Fruit fly (Drosophila melanogaster) whole organism, embryonic: ENCODE data around the gene PIG-S.

Experiments
- Awh ChIP-seq: fragments of 200-800 bp; sonication (Bioruptor generic); IDR thresholded peaks from 2 replicates; pipeline ENCODE4, ENCODE4 v1.3.6; 2022; ENCODE audit warnings: missing biosample characterization, missing genetic modification characterization
- Blimp-1 ChIP-seq: fragments of 200-800 bp; sonication (Bioruptor generic); optimal IDR thresholded peaks from 3 replicates; lab custom pipeline; 2018; ENCODE audit warnings: missing biosample characterization, missing genetic modification characterization, mild to moderate bottlenecking, moderate library complexity, missing genetic modification reagents
- CG10321 ChIP-seq: fragments of 200-800 bp; sonication (Bioruptor generic); IDR thresholded peaks from 2 replicates; pipeline ENCODE4 v1.3.6; 2022; ENCODE audit warnings: missing biosample characterization, missing genetic modification characterization
- CG10565 ChIP-seq: fragments of 200-800 bp; sonication (Bioruptor generic); optimal IDR thresholded peaks from 3 replicates; lab custom pipeline; 2016; ENCODE audit warnings: missing biosample characterization, mild to moderate bottlenecking, missing genetic modification characterization
- CG10654 ChIP-seq: fragments of 200-800 bp; sonication (Bioruptor generic); optimal IDR thresholded peaks from 2 replicates; lab custom pipeline; 2016; ENCODE audit warnings: missing biosample characterization, missing genetic modification characterization
- CG12236 ChIP-seq: fragments of 200-800 bp; sonication (Bioruptor generic); optimal IDR thresholded peaks from 2 replicates; lab custom pipeline; 2016; ENCODE audit warnings: missing biosample characterization, missing genetic modification characterization
- CG13287 ChIP-seq: fragments of 200-800 bp; sonication (Bioruptor generic); IDR thresholded peaks from 2 replicates; pipeline ENCODE4 v1.3.6; 2022; ENCODE audit warnings: missing biosample characterization, missing genetic modification characterization; ENCODE audit not compliant: partially characterized antibody
- CG15011 ChIP-seq: fragments of 200-800 bp; sonication (Bioruptor generic); optimal IDR thresholded peaks from 3 replicates; lab custom pipeline; 2018; ENCODE audit warnings: missing biosample characterization, mild to moderate bottlenecking, missing genetic modification characterization
- CG15479 ChIP-seq: fragments of 200-800 bp; sonication (Bioruptor generic); optimal IDR thresholded peaks from 3 replicates; lab custom pipeline; 2019; ENCODE audit warnings: missing biosample characterization, mild to moderate bottlenecking, missing genetic modification characterization, moderate library complexity
- CG16813 ChIP-seq: fragments of 200-800 bp; sonication (Bioruptor generic); IDR thresholded peaks from 3 replicates; pipeline ENCODE4 v1.3.6; 2022; ENCODE audit warnings: missing biosample characterization, missing genetic modification characterization; ENCODE audit not compliant: partially characterized antibody
- CG17568 ChIP-seq: fragments of 200-800 bp; sonication (Bioruptor generic); optimal IDR thresholded peaks from 2 replicates; lab custom pipeline; 2018; ENCODE audit warnings: missing biosample characterization, mild to moderate bottlenecking, missing genetic modification characterization, moderate library complexity
- CG2712 ChIP-seq: fragments of 200-800 bp; optimal IDR thresholded peaks from 3 replicates; lab custom pipeline; 2019; ENCODE audit warnings: missing biosample characterization, mild to moderate bottlenecking, missing genetic modification characterization, moderate library complexity
- CG34376 ChIP-seq: fragments of 200-800 bp; sonication (Bioruptor generic); optimal IDR thresholded peaks from 2 replicates; lab custom pipeline; 2018; ENCODE audit warnings: missing biosample characterization, mild to moderate bottlenecking, missing genetic modification characterization
- CG3838 ChIP-seq: fragments of 200-800 bp; sonication (Bioruptor generic); optimal IDR thresholded peaks from 3 replicates; lab custom pipeline; 2016; ENCODE audit warnings: missing biosample characterization, missing genetic modification characterization
- CG4360 ChIP-seq: fragments of 200-800 bp; sonication (Bioruptor generic); IDR thresholded peaks from 2 replicates; pipeline ENCODE4 v1.3.6; 2022; ENCODE audit warnings: missing biosample characterization, missing genetic modification characterization
- CG4424 ChIP-seq: fragments of 200-800 bp; sonication (Bioruptor generic); optimal IDR thresholded peaks from 3 replicates; lab custom pipeline; 2016; ENCODE audit warnings: missing biosample characterization, missing genetic modification characterization
- CG6654 ChIP-seq: fragments of 200-800 bp; sonication (Bioruptor generic); optimal IDR thresholded peaks from 2 replicates; lab custom pipeline; 2017; ENCODE audit warnings: missing biosample characterization, mild to moderate bottlenecking, missing genetic modification characterization
- CG6683 ChIP-seq: fragments of 200-800 bp; sonication (Bioruptor generic); optimal IDR thresholded peaks from 2 replicates; lab custom pipeline; 2017; ENCODE audit warnings: missing biosample characterization, mild to moderate bottlenecking, missing genetic modification characterization, missing genetic modification reagents
- CG9437 ChIP-seq: fragments of 200-800 bp; sonication (Bioruptor generic); optimal IDR thresholded peaks from 2 replicates; lab custom pipeline; 2018; ENCODE audit warnings: missing biosample characterization, mild to moderate bottlenecking, missing genetic modification characterization
- CG9876 ChIP-seq: fragments of 200-800 bp; sonication (Bioruptor generic); optimal IDR thresholded peaks from 2 replicates; lab custom pipeline; 2016; ENCODE audit warnings: missing biosample characterization, missing genetic modification characterization
- D19B ChIP-seq: fragments of 200-800 bp; sonication (Bioruptor generic); optimal IDR thresholded peaks from 2 replicates; lab custom pipeline; 2017; ENCODE audit warnings: missing biosample characterization, mild to moderate bottlenecking, missing genetic modification characterization
- Dek ChIP-seq: fragments of 200-800 bp; sonication (Bioruptor generic); optimal IDR thresholded peaks from 3 replicates; lab custom pipeline; 2019; ENCODE audit warnings: missing biosample characterization, mild to moderate bottlenecking, missing genetic modification characterization, moderate library complexity
- Fer2 ChIP-seq: fragments of 200-800 bp; sonication (Bioruptor generic); optimal IDR thresholded peaks from 2 replicates; lab custom pipeline; 2018; ENCODE audit warnings: missing biosample characterization, mild to moderate bottlenecking, missing genetic modification characterization, moderate library complexity
- HLH4C ChIP-seq: fragments of 200-800 bp; sonication (Bioruptor generic); IDR thresholded peaks from 3 replicates; pipeline ENCODE4 v1.3.6; 2022; ENCODE audit warnings: missing biosample characterization, missing genetic modification characterization; ENCODE audit not compliant: partially characterized antibody
- HmgZ ChIP-seq: fragments of 200-800 bp; sonication (Bioruptor generic); optimal IDR thresholded peaks from 2 replicates; lab custom pipeline; 2018; ENCODE audit warnings: missing biosample characterization, mild to moderate bottlenecking, missing genetic modification characterization
- Hmr ChIP-seq: fragments of 200-800 bp; sonication (Bioruptor generic); optimal IDR thresholded peaks from 3 replicates; lab custom pipeline; 2017; ENCODE audit warnings: mild to moderate bottlenecking, missing biosample characterization, missing genetic modification reagents, missing genetic modification characterization
- Hr51 ChIP-seq, 2 experiments: fragments of 200-800 bp; sonication (Bioruptor generic); optimal IDR thresholded peaks; 2 replicates in 1 of 2; 3 replicates in 1 of 2; lab custom pipeline; 2016 to 2018; ENCODE audit warnings: missing biosample characterization in 2 of 2, missing genetic modification characterization in 2 of 2, mild to moderate bottlenecking in 1 of 2, moderate library complexity in 1 of 2
- Poxn ChIP-seq: fragments of 200-800 bp; sonication (Bioruptor generic); IDR thresholded peaks from 2 replicates; pipeline ENCODE4 v1.3.6; 2022; ENCODE audit warnings: missing biosample characterization, missing genetic modification characterization
- Ptx1 ChIP-seq: fragments of 200-800 bp; sonication (Bioruptor generic); IDR thresholded peaks from 2 replicates; pipeline ENCODE4 v1.3.6; 2022; ENCODE audit warnings: missing biosample characterization, missing genetic modification characterization
- Sin3A ChIP-seq: fragments of >200 bp; optimal IDR thresholded peaks from 2 replicates; lab custom pipeline; 2018
- Six4 ChIP-seq: fragments of 200-800 bp; sonication (Bioruptor generic); optimal IDR thresholded peaks from 2 replicates; lab custom pipeline; 2016; ENCODE audit warnings: missing biosample characterization, missing genetic modification characterization
- YL-1 ChIP-seq: fragments of 200-800 bp; sonication (Bioruptor generic); optimal IDR thresholded peaks from 3 replicates; lab custom pipeline; 2017; ENCODE audit warnings: missing biosample characterization, mild to moderate bottlenecking, missing genetic modification characterization
- abd-A ChIP-seq: fragments of 200-800 bp; sonication (Bioruptor generic); optimal IDR thresholded peaks from 3 replicates; lab custom pipeline; 2019; ENCODE audit warnings: missing biosample characterization, mild to moderate bottlenecking, missing genetic modification characterization, moderate library complexity
- chinmo ChIP-seq: fragments of 200-800 bp; sonication (Bioruptor generic); IDR thresholded peaks from 4 replicates; pipeline ENCODE4 v1.3.6; 2022; ENCODE audit warnings: missing biosample characterization, missing genetic modification characterization; ENCODE audit not compliant: partially characterized antibody
- cwo ChIP-seq: fragments of 200-800 bp; sonication (Bioruptor generic); optimal IDR thresholded peaks from 3 replicates; lab custom pipeline; 2017; ENCODE audit warnings: missing biosample characterization, missing genetic modification characterization, mild to moderate bottlenecking, moderate library complexity, missing genetic modification reagents
- da ChIP-seq: fragments of 200-800 bp; sonication (Bioruptor generic); optimal IDR thresholded peaks from 2 replicates; lab custom pipeline; 2016; ENCODE audit warnings: missing biosample characterization, missing genetic modification characterization
- dati ChIP-seq: fragments of 200-800 bp; sonication (Bioruptor generic); IDR thresholded peaks from 2 replicates; pipeline ENCODE4 v1.3.6; 2022; ENCODE audit warnings: missing biosample characterization, missing genetic modification characterization
- eyg ChIP-seq: fragments of 200-800 bp; sonication (Bioruptor generic); optimal IDR thresholded peaks from 3 replicates; lab custom pipeline; 2016; ENCODE audit warnings: missing biosample characterization, missing genetic modification characterization
- insv ChIP-seq, 2 experiments: fragments of 200-800 bp; sonication (Bioruptor generic); optimal IDR thresholded peaks; 3 replicates each; lab custom pipeline; 2016 to 2018; ENCODE audit warnings: missing biosample characterization in 2 of 2, missing genetic modification characterization in 2 of 2
- kah ChIP-seq: fragments of 200-800 bp; sonication (Bioruptor generic); optimal IDR thresholded peaks from 2 replicates; lab custom pipeline; 2018; ENCODE audit warnings: missing biosample characterization, mild to moderate bottlenecking, missing genetic modification characterization
- lab ChIP-seq: fragments of 200-800 bp; sonication (Bioruptor generic); optimal IDR thresholded peaks from 3 replicates; lab custom pipeline; 2017; ENCODE audit warnings: missing biosample characterization, missing genetic modification characterization, mild to moderate bottlenecking, moderate library complexity, missing genetic modification reagents
- lov ChIP-seq, 2 experiments: fragments of 200-800 bp in 1 of 2; fragments of >200 bp in 1 of 2; sonication (Bioruptor generic) in 1 of 2; IDR thresholded peaks in 1 of 2; optimal IDR thresholded peaks in 1 of 2; 2 replicates in 1 of 2; 3 replicates in 1 of 2; pipeline versions ENCODE4 v1.3.6 to Lab custom; 2017 to 2022; ENCODE audit warnings: missing biosample characterization in 1 of 2, missing genetic modification characterization in 1 of 2
- nerfin-1 ChIP-seq: fragments of 200-800 bp; sonication (Bioruptor generic); optimal IDR thresholded peaks from 3 replicates; lab custom pipeline; 2019; ENCODE audit warnings: missing biosample characterization, mild to moderate bottlenecking, missing genetic modification characterization, moderate library complexity
- nom ChIP-seq: fragments of 200-800 bp; sonication (Bioruptor generic); optimal IDR thresholded peaks from 2 replicates; lab custom pipeline; 2017; ENCODE audit warnings: missing biosample characterization, missing genetic modification characterization, mild to moderate bottlenecking, moderate library complexity, missing genetic modification reagents
- scrt ChIP-seq: fragments of 200-800 bp; sonication (Bioruptor generic); optimal IDR thresholded peaks from 2 replicates; lab custom pipeline; 2018; ENCODE audit warnings: missing biosample characterization, mild to moderate bottlenecking, missing genetic modification characterization, moderate library complexity
- sens ChIP-seq: fragments of 200-800 bp; sonication (Bioruptor generic); peaks from one replicate; lab custom pipeline; 2016; ENCODE audit warnings: missing biosample characterization, missing genetic modification characterization
- sna ChIP-seq: fragments of 200-800 bp; sonication (Bioruptor generic); IDR thresholded peaks from 2 replicates; pipeline ENCODE4 v1.3.6; 2022; ENCODE audit warnings: missing biosample characterization, missing genetic modification characterization; ENCODE audit not compliant: partially characterized antibody
- twi ChIP-seq: fragments of 200-800 bp; optimal IDR thresholded peaks from 2 replicates; lab custom pipeline; 2019; ENCODE audit warnings: missing biosample characterization, mild to moderate bottlenecking, missing genetic modification characterization, moderate library complexity

PIG-S gene

DNA sequence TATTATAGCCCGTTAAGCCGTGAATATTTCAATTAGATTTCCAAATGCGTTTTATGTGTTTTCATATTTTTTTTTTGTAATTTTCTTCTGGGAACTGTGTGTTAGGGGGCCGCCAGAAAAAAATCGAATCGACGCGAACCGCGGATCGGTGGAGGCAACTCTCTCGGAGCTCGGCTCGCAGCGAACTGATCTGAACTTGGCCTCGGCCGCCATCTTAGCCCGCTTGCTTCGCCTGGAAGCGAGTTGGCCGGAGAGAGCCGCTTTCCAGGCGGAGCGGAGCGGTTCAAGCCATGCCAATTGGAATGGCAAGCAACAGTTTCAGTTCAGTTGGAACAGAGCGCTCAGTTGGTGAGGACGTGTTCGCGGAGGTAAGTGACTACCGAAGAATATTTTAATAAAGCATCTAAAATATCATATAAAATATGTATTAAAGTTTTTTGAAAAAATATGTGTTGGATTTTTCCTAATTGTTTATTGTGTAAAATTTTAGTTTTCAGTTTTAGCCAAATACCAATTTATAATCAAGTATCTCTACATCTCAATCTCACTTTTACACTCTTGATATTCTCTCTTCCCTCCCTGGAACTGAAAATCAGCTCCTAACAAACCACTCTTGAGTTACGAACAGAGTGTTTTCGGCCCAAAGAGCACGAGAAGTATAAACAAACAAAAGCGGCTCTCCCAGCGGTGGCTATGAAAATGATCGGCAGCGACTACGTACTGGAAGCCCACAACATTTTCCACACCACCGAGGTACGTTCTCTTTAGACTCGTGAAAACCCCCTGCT, 23.1 kb downstream of the PIG-S start, which contains the start of the genes CG31121 and CG11069 (continued):
- TF ChIP-seq CG15011 (GFP tag; lab: Kevin White, UChicago) (no peak), Sin3A (lab: Kevin White, UChicago) (no peak), CG9876 (GFP tag; lab: Kevin White, UChicago) (no peak), HLH4C (GFP tag; lab: Robert Waterston, UW) (no peak), CG15479 (no peak), YL-1 (GFP tag; lab: Kevin White, UChicago) (no peak), lab (GFP tag; lab: Kevin White, UChicago) (no peak), CG16813 (GFP tag; lab: Robert Waterston, UW) (0 out of 3 replicates have a peak, but pooled peaks have one; percentile 15), eyg (GFP tag; lab: Kevin White, UChicago) (no peak), abd-A (tag; lab: Kevin White, UChicago) (no peak), CG34376 (GFP tag; lab: Kevin White, UChicago) (no peak), Awh (GFP tag; lab: Robert Waterston, UW) (no peak), CG4360 (GFP tag; lab: Robert Waterston, UW) (no peak), Dek (no peak), scrt (GFP tag; lab: Kevin White, UChicago) (no peak), Fer2 (no peak), kah (GFP tag; lab: Kevin White, UChicago) (peak; percentile 4), CG13287 (GFP tag; lab: Robert Waterston, UW) (no peak), da (GFP tag; lab: Kevin White, UChicago) (no peak), CG10654 (GFP tag; lab: Kevin White, UChicago) (no peak), lov (optimal IDR thresholded peaks at IDR 0.05; lab: Kevin White, UChicago) (no peak), lov (GFP tag; IDR thresholded peaks at IDR 0.05; lab: Robert Waterston, UW) (no peak), chinmo (GFP tag; lab: Robert Waterston, UW) (0 out of 4 replicates have a peak, but pooled peaks have one; percentile 56), nom (peak; percentile 41), CG17568 (GFP tag; lab: Kevin White, UChicago) (no peak), Hmr (GFP tag; lab: Kevin White, UChicago) (no peak), cwo (GFP tag; lab: Kevin White, UChicago) (no peak), CG3838 (GFP tag; lab: Kevin White, UChicago) (no peak), CG6654 (GFP tag; lab: Kevin White, UChicago) (no peak), CG9437 (no peak), Hr51 (GFP tag; optimal IDR thresholded peaks at IDR 0.05; lab: Kevin White, UChicago) (no peak), insv (GFP tag; optimal IDR thresholded peaks at IDR 0.05; lab: Kevin White, UChicago) (peak in 1 of 2 experiments; percentile 88), HmgZ (tag; lab: Kevin White, UChicago) (no peak), Ptx1 (GFP tag; lab: Robert Waterston, UW) (no peak), CG6683 (GFP tag; lab: Kevin White, UChicago) (no peak), dati (no peak), Blimp-1 (GFP tag; lab: Kevin White, UChicago) (no peak), sens (GFP tag; lab: Kevin White, UChicago) (no peak), Poxn (no peak), CG10321 (GFP tag; lab: Robert Waterston, UW) (no peak), Six4 (GFP tag; lab: Kevin White, UChicago) (no peak), CG12236 (no peak), sna (GFP tag; lab: Robert Waterston, UW) (no peak), twi (tag; lab: Kevin White, UChicago) (no peak), CG10565 (GFP tag; lab: Kevin White, UChicago) (no peak), CG4424 (GFP tag; lab: Kevin White, UChicago) (no peak), D19B (GFP tag; lab: Kevin White, UChicago) (no peak), nerfin-1 (tag; lab: Kevin White, UChicago) (no peak), CG2712 (tag; lab: Kevin White, UChicago) (no peak)
